Fruit fly (Drosophila melanogaster): ENCODE measurements around the gene Tektin-C.

The Tektin-C gene

DNA sequence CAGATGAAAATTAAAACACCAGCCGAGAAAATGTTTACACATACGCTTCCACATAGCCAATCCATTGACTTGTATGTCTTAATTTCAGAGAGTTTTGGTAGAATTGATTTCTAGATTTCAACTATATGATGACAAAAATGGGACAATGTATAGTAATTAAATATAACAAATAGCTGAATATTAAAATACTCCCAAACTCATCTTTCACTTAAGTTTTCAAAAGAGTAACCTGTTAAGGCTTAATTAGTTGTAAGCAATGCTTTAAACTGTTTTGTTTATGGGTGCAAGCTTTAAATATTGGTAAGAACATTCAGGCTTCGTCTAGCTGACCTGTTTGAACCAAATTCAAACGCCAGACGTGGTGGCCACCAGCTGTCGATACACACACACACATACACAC is 32.3 kb upstream of the Tektin-C start (continued):
- TF ChIP-seq ham (GFP tag; IDR thresholded peaks at IDR 0.05) (no peak), Hmr (GFP tag; optimal IDR thresholded peaks at IDR 0.05) (peak; percentile 26), fru (optimal IDR thresholded peaks at IDR 0.05) (no peak), CG18619 (GFP tag; optimal IDR thresholded peaks at IDR 0.05) (peak; percentile 39), ind (GFP tag; optimal IDR thresholded peaks at IDR 0.05) (peak; percentile 3), CG14965 (GFP tag; optimal IDR thresholded peaks at IDR 0.05; ENCODE audit: borderline replicate concordance) (no peak), sqz (GFP tag; optimal IDR thresholded peaks at IDR 0.05) (no peak), Dek (tag; optimal IDR thresholded peaks at IDR 0.05) (no peak), ap (GFP tag; IDR thresholded peaks at IDR 0.05) (no peak), eyg (GFP tag; optimal IDR thresholded peaks at IDR 0.05) (no peak), CG6813 (GFP tag; optimal IDR thresholded peaks at IDR 0.05) (no peak), CG17612 (GFP tag; IDR thresholded peaks at IDR 0.05) (no peak), Hmx (GFP tag; optimal IDR thresholded peaks at IDR 0.05) (no peak), CG17912 (GFP tag; optimal IDR thresholded peaks at IDR 0.05) (no peak), Awh (GFP tag; IDR thresholded peaks at IDR 0.05) (no peak), lov (optimal IDR thresholded peaks at IDR 0.05) (no peak), lov (GFP tag; IDR thresholded peaks at IDR 0.05) (no peak), eve (GFP tag; optimal IDR thresholded peaks at IDR 0.05) (no peak), CG8944 (GFP tag; optimal IDR thresholded peaks at IDR 0.05) (no peak), Meics (GFP tag; optimal IDR thresholded peaks at IDR 0.05) (peak; percentile 29), CG5245 (GFP tag; optimal IDR thresholded peaks at IDR 0.05) (no peak), pum (GFP tag; optimal IDR thresholded peaks at IDR 0.05) (no peak), lab (GFP tag; optimal IDR thresholded peaks at IDR 0.05) (peak; percentile 18), Poxn (GFP tag; IDR thresholded peaks at IDR 0.05) (no peak), CG5953 (GFP tag; IDR thresholded peaks at IDR 0.05) (no peak), Myb (GFP tag; optimal IDR thresholded peaks at IDR 0.05) (no peak), Dfd (GFP tag; optimal IDR thresholded peaks at IDR 0.05) (no peak), Ets97D (GFP tag; optimal IDR thresholded peaks at IDR 0.05) (no peak), dm (GFP tag; optimal IDR thresholded peaks at IDR 0.05) (no peak), Lhr (GFP tag; optimal IDR thresholded peaks at IDR 0.05) (no peak), zf30C (GFP tag; optimal IDR thresholded peaks at IDR 0.05) (no peak), Nf-YC (tag; optimal IDR thresholded peaks at IDR 0.05) (no peak), cad (GFP tag; optimal IDR thresholded peaks at IDR 0.05) (no peak), CG3163 (GFP tag; optimal IDR thresholded peaks at IDR 0.05) (no peak), h (optimal IDR thresholded peaks at IDR 0.05) (no peak), CG10147 (GFP tag; optimal IDR thresholded peaks at IDR 0.05) (no peak), aop (GFP tag; IDR thresholded peaks at IDR 0.05) (no peak), CG17361 (GFP tag; IDR thresholded peaks at IDR 0.05) (peak; percentile 70; the same call in 2 of the 3 replicates), ATbp (GFP tag; optimal IDR thresholded peaks at IDR 0.05) (peak; percentile 20), CG2202 (tag; optimal IDR thresholded peaks at IDR 0.05) (no peak), Dbx (GFP tag; IDR thresholded peaks at IDR 0.05) (no peak), CG1832 (GFP tag; optimal IDR thresholded peaks at IDR 0.05) (no peak), CG31224 (GFP tag; IDR thresholded peaks at IDR 0.05) (no peak), CG15479 (GFP tag; optimal IDR thresholded peaks at IDR 0.05) (no peak), CG11696 (GFP tag; IDR thresholded peaks at IDR 0.05) (no peak), Opbp (GFP tag; IDR thresholded peaks at IDR 0.05; ENCODE audit: partially characterized antibody) (no peak), CG17359 (tag; optimal IDR thresholded peaks at IDR 0.05) (no peak), CG1602 (GFP tag; optimal IDR thresholded peaks at IDR 0.05) (no peak), CG10654 (GFP tag; optimal IDR thresholded peaks at IDR 0.05) (no peak), tll (GFP tag; optimal IDR thresholded peaks at IDR 0.05) (no peak), Nf-YA (GFP tag; IDR thresholded peaks at IDR 0.05) (no peak), otp (GFP tag; IDR thresholded peaks at IDR 0.05) (no peak), CG14667 (GFP tag; IDR thresholded peaks at IDR 0.05) (no peak)

All from whole organism, embryonic.